Fruit fly (Drosophila melanogaster) whole organism, embryonic: ENCODE data around the gene CG10730.

Source experiments
- Abd-B ChIP-seq: fragments of 200-800 bp; sonication (Bioruptor generic); optimal IDR thresholded peaks from 2 replicates; lab custom pipeline; 2018; ENCODE audit warnings: missing biosample characterization, mild to moderate bottlenecking, missing genetic modification characterization, moderate library complexity
- CG10654 ChIP-seq: fragments of 200-800 bp; sonication (Bioruptor generic); optimal IDR thresholded peaks from 2 replicates; lab custom pipeline; 2016; ENCODE audit warnings: missing biosample characterization, missing genetic modification characterization
- CG11093 ChIP-seq: fragments of 200-800 bp; sonication (Bioruptor generic); IDR thresholded peaks from 3 replicates; pipeline ENCODE4 v1.3.6; 2022; ENCODE audit warnings: missing biosample characterization, missing genetic modification characterization
- CG11560 ChIP-seq: fragments of 200-800 bp; sonication (Bioruptor generic); IDR thresholded peaks from 3 replicates; pipeline ENCODE4 v1.3.6; 2022; ENCODE audit warnings: missing biosample characterization, missing genetic modification characterization
- CG12391 ChIP-seq: fragments of 200-800 bp; sonication (Bioruptor generic); optimal IDR thresholded peaks from 3 replicates; lab custom pipeline; 2018; ENCODE audit warnings: missing biosample characterization, mild to moderate bottlenecking, missing genetic modification characterization, moderate library complexity
- CG12942 ChIP-seq: fragments of 200-800 bp; sonication (Bioruptor generic); optimal IDR thresholded peaks from 3 replicates; lab custom pipeline; 2016; ENCODE audit warnings: missing biosample characterization, missing genetic modification characterization
- CG1603 ChIP-seq: fragments of 200-800 bp; sonication (Bioruptor generic); optimal IDR thresholded peaks from 2 replicates; lab custom pipeline; 2019; ENCODE audit warnings: missing biosample characterization, mild to moderate bottlenecking, missing genetic modification characterization, moderate library complexity
- CG16813 ChIP-seq: fragments of 200-800 bp; sonication (Bioruptor generic); IDR thresholded peaks from 3 replicates; pipeline ENCODE4 v1.3.6; 2022; ENCODE audit warnings: missing biosample characterization, missing genetic modification characterization; ENCODE audit not compliant: partially characterized antibody
- CG17829 ChIP-seq: fragments of 200-800 bp; optimal IDR thresholded peaks from 2 replicates; lab custom pipeline; 2019; ENCODE audit warnings: missing biosample characterization, mild to moderate bottlenecking, missing genetic modification characterization, moderate library complexity
- CG2202 ChIP-seq: fragments of 200-800 bp; sonication (Bioruptor generic); optimal IDR thresholded peaks from 2 replicates; lab custom pipeline; 2018; ENCODE audit warnings: missing biosample characterization, mild to moderate bottlenecking, missing genetic modification characterization
- CG3281 ChIP-seq: fragments of 200-800 bp; sonication (Bioruptor generic); optimal IDR thresholded peaks from 3 replicates; lab custom pipeline; 2017; ENCODE audit warnings: missing biosample characterization, mild to moderate bottlenecking, missing genetic modification characterization
- CG33213 ChIP-seq: fragments of 200-800 bp; sonication (Bioruptor generic); optimal IDR thresholded peaks from 3 replicates; lab custom pipeline; 2016; ENCODE audit warnings: missing biosample characterization, missing genetic modification characterization
- CG33557 ChIP-seq: fragments of 200-800 bp; sonication (Bioruptor generic); optimal IDR thresholded peaks from 2 replicates; lab custom pipeline; 2019; ENCODE audit warnings: missing biosample characterization, mild to moderate bottlenecking, missing genetic modification characterization, moderate library complexity
- CG3726 ChIP-seq: fragments of 200-800 bp; sonication (Bioruptor generic); IDR thresholded peaks from 3 replicates; pipeline ENCODE4, ENCODE4 v1.3.6; 2022; ENCODE audit warnings: missing biosample characterization, missing genetic modification characterization
- CG3847 ChIP-seq: fragments of 200-800 bp; sonication (Bioruptor generic); IDR thresholded peaks from 2 replicates; pipeline ENCODE4 v1.3.6; 2022; ENCODE audit warnings: missing biosample characterization, missing genetic modification characterization
- CG6689 ChIP-seq: fragments of 200-800 bp; sonication (Bioruptor generic); IDR thresholded peaks from 2 replicates; pipeline ENCODE4 v1.3.6; 2022; ENCODE audit warnings: missing biosample characterization, missing genetic modification characterization
- CG7372 ChIP-seq: fragments of 200-800 bp; sonication (Bioruptor generic); IDR thresholded peaks from 2 replicates; pipeline ENCODE4 v1.3.6; 2022; ENCODE audit warnings: missing biosample characterization, missing genetic modification characterization
- CG7786 ChIP-seq: fragments of 200-800 bp; sonication (Bioruptor generic); optimal IDR thresholded peaks from 2 replicates; lab custom pipeline; 2016; ENCODE audit warnings: missing biosample characterization, missing genetic modification characterization
- CG7839 ChIP-seq: fragments of 200-800 bp; sonication (Bioruptor generic); optimal IDR thresholded peaks from 3 replicates; lab custom pipeline; 2018; ENCODE audit warnings: missing biosample characterization, mild to moderate bottlenecking, missing genetic modification characterization, moderate library complexity
- CG9437 ChIP-seq: fragments of 200-800 bp; sonication (Bioruptor generic); optimal IDR thresholded peaks from 2 replicates; lab custom pipeline; 2018; ENCODE audit warnings: missing biosample characterization, mild to moderate bottlenecking, missing genetic modification characterization
- D ChIP-seq, 2 experiments: fragments of 200-800 bp in 1 of 2; fragments of >200 bp in 1 of 2; sonication (Bioruptor generic) in 1 of 2; optimal IDR thresholded peaks; 2 replicates in 1 of 2; 3 replicates in 1 of 2; lab custom pipeline; 2017; ENCODE audit warnings: mild to moderate bottlenecking in 1 of 2, missing biosample characterization in 1 of 2, missing genetic modification characterization in 1 of 2, missing genetic modification reagents in 1 of 2
- Gsc ChIP-seq: fragments of 200-800 bp; sonication (Bioruptor generic); IDR thresholded peaks from 2 replicates; pipeline ENCODE4 v1.3.6; 2022; ENCODE audit warnings: missing biosample characterization, missing genetic modification characterization
- HHEX ChIP-seq: fragments of 200-800 bp; sonication (Bioruptor generic); optimal IDR thresholded peaks from 3 replicates; lab custom pipeline; 2017; ENCODE audit warnings: missing biosample characterization, mild to moderate bottlenecking, missing genetic modification characterization, missing genetic modification reagents
- Hmr ChIP-seq: fragments of 200-800 bp; sonication (Bioruptor generic); optimal IDR thresholded peaks from 3 replicates; lab custom pipeline; 2017; ENCODE audit warnings: mild to moderate bottlenecking, missing biosample characterization, missing genetic modification reagents, missing genetic modification characterization
- Mes4 ChIP-seq: fragments of 200-800 bp; sonication (Bioruptor generic); optimal IDR thresholded peaks from 2 replicates; lab custom pipeline; 2016; ENCODE audit warnings: missing biosample characterization, missing genetic modification characterization
- Nf-YA ChIP-seq: fragments of 200-800 bp; sonication (Bioruptor generic); IDR thresholded peaks from 2 replicates; pipeline ENCODE4 v1.3.6; 2022; ENCODE audit warnings: missing biosample characterization, missing genetic modification characterization
- Nf-YB ChIP-seq: fragments of 200-800 bp; sonication (Bioruptor generic); optimal IDR thresholded peaks from 3 replicates; lab custom pipeline; 2019; ENCODE audit warnings: missing biosample characterization, mild to moderate bottlenecking, missing genetic modification characterization, moderate library complexity
- Sry-δ ChIP-seq: fragments of 200-800 bp; sonication (Bioruptor generic); optimal IDR thresholded peaks from 2 replicates; lab custom pipeline; 2016; ENCODE audit warnings: missing biosample characterization, missing genetic modification characterization
- YL-1 ChIP-seq: fragments of 200-800 bp; sonication (Bioruptor generic); optimal IDR thresholded peaks from 3 replicates; lab custom pipeline; 2017; ENCODE audit warnings: missing biosample characterization, mild to moderate bottlenecking, missing genetic modification characterization
- ac ChIP-seq: fragments of 200-800 bp; sonication (Bioruptor generic); optimal IDR thresholded peaks from 3 replicates; lab custom pipeline; 2017; ENCODE audit warnings: missing biosample characterization, mild to moderate bottlenecking, missing genetic modification characterization
- caup ChIP-seq: fragments of 200-800 bp; sonication (Bioruptor generic); optimal IDR thresholded peaks from 3 replicates; lab custom pipeline; 2017; ENCODE audit warnings: missing biosample characterization, mild to moderate bottlenecking, missing genetic modification characterization, moderate library complexity; ENCODE audit not compliant: severe bottlenecking
- cg ChIP-seq: fragments of 200-800 bp; sonication (Bioruptor generic); optimal IDR thresholded peaks from 3 replicates; lab custom pipeline; 2019; ENCODE audit warnings: missing biosample characterization, mild to moderate bottlenecking, missing genetic modification characterization, moderate library complexity
- chif ChIP-seq, 2 experiments: fragments of 200-800 bp; sonication (Bioruptor generic); optimal IDR thresholded peaks; 3 replicates each; lab custom pipeline; 2016; ENCODE audit warnings: missing biosample characterization in 2 of 2, missing genetic modification characterization in 2 of 2
- chn ChIP-seq: fragments of 200-800 bp; sonication (Bioruptor generic); optimal IDR thresholded peaks from 2 replicates; lab custom pipeline; 2016; ENCODE audit warnings: missing biosample characterization, missing genetic modification characterization
- da ChIP-seq: fragments of 200-800 bp; sonication (Bioruptor generic); optimal IDR thresholded peaks from 2 replicates; lab custom pipeline; 2016; ENCODE audit warnings: missing biosample characterization, missing genetic modification characterization
- dmrt11E ChIP-seq: fragments of 200-800 bp; sonication (Bioruptor generic); optimal IDR thresholded peaks from 3 replicates; lab custom pipeline; 2018; ENCODE audit warnings: missing biosample characterization, mild to moderate bottlenecking, missing genetic modification characterization, moderate library complexity
- en ChIP-seq: fragments of 200-800 bp; sonication (Bioruptor generic); optimal IDR thresholded peaks from 2 replicates; lab custom pipeline; 2016; ENCODE audit warnings: missing biosample characterization, missing genetic modification characterization
- eve ChIP-seq, 2 experiments: fragments of >200 bp; optimal IDR thresholded peaks; 2 replicates each; lab custom pipeline; 2017; ENCODE audit warnings: missing biosample characterization in 2 of 2, missing genetic modification characterization in 2 of 2
- fru ChIP-seq: fragments of >200 bp; optimal IDR thresholded peaks from 2 replicates; lab custom pipeline; 2017
- kay ChIP-seq: fragments of 200-800 bp; sonication (Bioruptor generic); optimal IDR thresholded peaks from 2 replicates; lab custom pipeline; 2016; ENCODE audit warnings: missing biosample characterization, missing genetic modification characterization
- klu ChIP-seq: fragments of 200-800 bp; sonication (Bioruptor generic); IDR thresholded peaks from 2 replicates; pipeline ENCODE4 v1.3.6; 2022; ENCODE audit warnings: missing biosample characterization, missing genetic modification characterization
- lbe ChIP-seq: fragments of 200-800 bp; sonication (Bioruptor generic); optimal IDR thresholded peaks from 2 replicates; lab custom pipeline; 2016; ENCODE audit warnings: missing biosample characterization, mild to moderate bottlenecking, missing genetic modification characterization
- luna ChIP-seq: fragments of 200-800 bp; sonication (Bioruptor generic); optimal IDR thresholded peaks from 2 replicates; lab custom pipeline; 2016; ENCODE audit warnings: missing biosample characterization, missing genetic modification characterization
- nau ChIP-seq: fragments of 200-800 bp; sonication (Bioruptor generic); optimal IDR thresholded peaks from 3 replicates; lab custom pipeline; 2017; ENCODE audit warnings: missing biosample characterization, mild to moderate bottlenecking, missing genetic modification characterization, missing genetic modification reagents
- salm ChIP-seq: fragments of 200-800 bp; sonication (Bioruptor generic); optimal IDR thresholded peaks from 2 replicates; lab custom pipeline; 2018; ENCODE audit warnings: missing biosample characterization, mild to moderate bottlenecking, missing genetic modification characterization
- sc ChIP-seq, 3 experiments: fragments of >200 bp in 2 of 3; fragments of 200-800 bp in 1 of 3; sonication (Bioruptor generic) in 1 of 3; optimal IDR thresholded peaks; 2 replicates in 2 of 3; 3 replicates in 1 of 3; lab custom pipeline; 2017; ENCODE audit warnings: mild to moderate bottlenecking in 1 of 3, missing biosample characterization in 1 of 3, missing genetic modification characterization in 1 of 3, missing genetic modification reagents in 1 of 3
- schlank ChIP-seq: fragments of 200-800 bp; sonication (Bioruptor generic); optimal IDR thresholded peaks from 2 replicates; lab custom pipeline; 2018; ENCODE audit warnings: missing biosample characterization, mild to moderate bottlenecking, missing genetic modification characterization
- seq ChIP-seq: fragments of 200-800 bp; sonication (Bioruptor generic); IDR thresholded peaks from 2 replicates; pipeline ENCODE4 v1.3.6; 2022; ENCODE audit warnings: missing biosample characterization, missing genetic modification characterization
- vfl ChIP-seq: fragments of 200-800 bp; sonication (Bioruptor generic); optimal IDR thresholded peaks from 2 replicates; lab custom pipeline; 2016; ENCODE audit warnings: missing biosample characterization, missing genetic modification characterization

Gene CG10730

DNA sequence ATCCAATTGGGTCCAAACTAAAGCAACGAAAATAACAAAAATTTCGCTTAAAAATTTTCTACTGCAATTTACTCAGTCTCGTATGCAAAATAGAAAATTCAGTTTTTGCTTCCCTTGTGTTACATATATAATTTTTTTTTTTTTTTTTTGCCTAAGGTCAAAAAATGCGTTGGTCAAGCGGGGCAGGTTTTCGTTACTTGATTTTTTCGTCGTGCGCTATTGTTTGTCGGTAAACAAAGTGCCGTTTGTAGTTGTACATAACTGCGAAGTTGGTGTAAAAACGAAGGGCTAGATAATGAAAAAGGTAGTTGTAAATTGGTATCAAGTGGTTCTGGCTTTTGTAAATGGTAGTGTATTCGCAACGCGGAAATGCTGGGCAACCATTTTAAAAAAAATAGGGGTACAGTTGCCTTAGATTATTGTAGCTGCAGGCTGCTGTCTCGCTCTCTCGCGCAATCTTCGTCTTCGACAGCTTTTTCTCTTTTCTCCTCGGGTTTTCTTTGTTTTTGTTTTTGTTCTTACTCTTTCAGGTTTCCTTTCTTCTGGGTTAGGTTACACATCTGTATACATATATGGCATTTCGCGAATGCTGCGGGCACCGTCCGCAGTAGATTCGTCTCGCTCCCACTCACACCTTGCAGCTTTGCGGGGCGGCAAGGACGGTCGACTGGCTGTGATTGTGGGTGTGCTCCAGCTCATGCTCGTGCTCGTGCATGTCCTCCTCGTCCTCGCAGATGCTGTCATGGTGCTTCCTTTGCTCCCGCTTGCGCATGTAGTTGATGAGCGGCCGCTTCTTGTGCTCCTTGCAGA lies 10.4 kb upstream of the CG10730 start (continued):
- TF ChIP-seq CG11093 (0 out of 3 replicates have a peak, but pooled peaks have one; percentile 20), caup (GFP tag; lab: Kevin White, UChicago) (no peak), CG12942 (GFP tag; lab: Kevin White, UChicago) (no peak), CG2202 (tag; lab: Kevin White, UChicago) (no peak), nau (GFP tag; lab: Kevin White, UChicago) (no peak), Nf-YB (GFP tag; lab: Kevin White, UChicago) (no peak), CG11560 (tag; lab: Robert Waterston, UW) (no peak), CG10654 (GFP tag; lab: Kevin White, UChicago) (no peak), cg (GFP tag; lab: Kevin White, UChicago) (no peak), sc (optimal IDR thresholded peaks at IDR 0.05; lab: Kevin White, UChicago) (no peak), sc (GFP tag; optimal IDR thresholded peaks at IDR 0.05; lab: Kevin White, UChicago) (no peak), klu (GFP tag; lab: Robert Waterston, UW) (no peak), fru (lab: Kevin White, UChicago) (no peak), Gsc (no peak), CG7786 (GFP tag; lab: Kevin White, UChicago) (no peak), Sry-δ (no peak), ac (no peak), chn (no peak), CG33213 (GFP tag; lab: Kevin White, UChicago) (no peak), HHEX (GFP tag; lab: Kevin White, UChicago) (no peak), salm (tag; lab: Kevin White, UChicago) (no peak), Mes4 (GFP tag; lab: Kevin White, UChicago) (no peak), kay (GFP tag; lab: Kevin White, UChicago) (no peak), chif (GFP tag; optimal IDR thresholded peaks at IDR 0.05; lab: Kevin White, UChicago) (no peak), CG7372 (GFP tag; lab: Robert Waterston, UW) (no peak), CG7839 (no peak), Hmr (peak; percentile 4), seq (no peak), YL-1 (GFP tag; lab: Kevin White, UChicago) (no peak), CG1603 (no peak), CG17829 (tag; lab: Kevin White, UChicago) (no peak), en (GFP tag; lab: Kevin White, UChicago) (no peak), lbe (GFP tag; lab: Kevin White, UChicago) (no peak), Nf-YA (GFP tag; lab: Robert Waterston, UW) (no peak), Abd-B (GFP tag; lab: Kevin White, UChicago) (no peak), luna (no peak), eve (GFP tag; optimal IDR thresholded peaks at IDR 0.05; lab: Kevin White, UChicago) (peak in 1 of 2 experiments; percentile 54), dmrt11E (tag; lab: Kevin White, UChicago) (no peak), CG6689 (GFP tag; lab: Robert Waterston, UW) (no peak), schlank (tag; lab: Kevin White, UChicago) (no peak), CG3847 (GFP tag; lab: Robert Waterston, UW) (no peak), vfl (no peak), CG9437 (GFP tag; lab: Kevin White, UChicago) (no peak), D (optimal IDR thresholded peaks at IDR 0.05; lab: Kevin White, UChicago) (no peak), D (GFP tag; optimal IDR thresholded peaks at IDR 0.05; lab: Kevin White, UChicago) (no peak), CG3726 (GFP tag; lab: Robert Waterston, UW) (no peak), da (GFP tag; lab: Kevin White, UChicago) (no peak), CG12391 (tag; lab: Kevin White, UChicago) (no peak), CG33557 (no peak), CG3281 (GFP tag; lab: Kevin White, UChicago) (no peak), CG16813 (GFP tag; lab: Robert Waterston, UW) (no peak)
